Worm (Caenorhabditis elegans) whole organism, L1 larva: ENCODE results near the gene hda-11.

Experiments used
- aly-2 ChIP-seq: fragments of 150-350 bp; optimal IDR thresholded peaks from 2 replicates; lab custom pipeline; 2014; ENCODE audit warnings: missing biosample characterization, missing genetic modification characterization
- ceh-90 ChIP-seq: sonication (generic microtip); optimal IDR thresholded peaks from 2 replicates; lab custom pipeline; 2016; ENCODE audit warnings: missing genetic modification characterization, missing compliant biosample characterization
- dpl-1 ChIP-seq, 3 experiments: fragments of 150-350 bp in 2 of 3; sonication (generic microtip) in 1 of 3; optimal IDR thresholded peaks; 2 replicates each; lab custom pipeline; 2014 to 2017; ENCODE audit warnings: missing biosample characterization in 3 of 3, missing genetic modification characterization in 3 of 3, missing genetic modification reagents in 3 of 3
- efl-1 ChIP-seq, 4 experiments: fragments of 150-350 bp; optimal IDR thresholded peaks in 3 of 4; peaks in 1 of 4; 1 replicate in 1 of 4; 2 replicates in 3 of 4; lab custom pipeline; 2014; ENCODE audit warnings: missing biosample characterization in 2 of 4, missing genetic modification characterization in 2 of 4, missing genetic modification reagents in 2 of 4
- efl-3 ChIP-seq: fragments of 200-800 bp; sonication (Bioruptor generic); optimal IDR thresholded peaks from 2 replicates; lab custom pipeline; 2018; ENCODE audit warnings: mild to moderate bottlenecking, missing genetic modification characterization, missing compliant biosample characterization
- mef-2 ChIP-seq: fragments of 150-350 bp; optimal IDR thresholded peaks from 2 replicates; lab custom pipeline; 2014; ENCODE audit warnings: missing biosample characterization, missing genetic modification characterization
- nhr-12 ChIP-seq: sonication (generic microtip); optimal IDR thresholded peaks from 2 replicates; lab custom pipeline; 2017; ENCODE audit warnings: missing biosample characterization, missing genetic modification characterization
- nhr-237 ChIP-seq: fragments of 150-350 bp; optimal IDR thresholded peaks from 2 replicates; lab custom pipeline; 2014; ENCODE audit warnings: missing biosample characterization, missing genetic modification characterization
- nhr-76 ChIP-seq: sonication (generic microtip); optimal IDR thresholded peaks from 2 replicates; lab custom pipeline; 2017; ENCODE audit warnings: missing biosample characterization, missing genetic modification characterization
- skn-1 ChIP-seq: fragments of 150-350 bp; optimal IDR thresholded peaks from 2 replicates; lab custom pipeline; 2014; ENCODE audit warnings: missing biosample characterization, missing genetic modification characterization

ce11 chrV:10557094-10557493 lies 31.1 kb downstream of the hda-11 start:
- TF ChIP-seq nhr-237, result no peak
- TF ChIP-seq dpl-1 (GFP tag; optimal IDR thresholded peaks at IDR 0.05; lab: Kevin White, UChicago), result peak in 1 of 3 experiments; percentile 14
- no peak for TF ChIP-seq efl-3
- TF ChIP-seq skn-1, result no peak
- TF ChIP-seq nhr-76, result no peak
- TF ChIP-seq ceh-90, result no peak
- TF ChIP-seq mef-2, result no peak
- TF ChIP-seq efl-1 (optimal IDR thresholded peaks at IDR 0.05; lab: Kevin White, UChicago), result no peak
- TF ChIP-seq efl-1 (GFP tag; optimal IDR thresholded peaks at IDR 0.05 in 1 of 2; lab: Kevin White, UChicago), result peak in 1 of 2 experiments; percentile 67
- no peak for TF ChIP-seq aly-2
- TF ChIP-seq nhr-12 (tag; lab: Kevin White, UChicago), result no peak
